Fruit fly (Drosophila melanogaster): ENCODE data around the gene obst-H.

obst-H gene

DNA sequence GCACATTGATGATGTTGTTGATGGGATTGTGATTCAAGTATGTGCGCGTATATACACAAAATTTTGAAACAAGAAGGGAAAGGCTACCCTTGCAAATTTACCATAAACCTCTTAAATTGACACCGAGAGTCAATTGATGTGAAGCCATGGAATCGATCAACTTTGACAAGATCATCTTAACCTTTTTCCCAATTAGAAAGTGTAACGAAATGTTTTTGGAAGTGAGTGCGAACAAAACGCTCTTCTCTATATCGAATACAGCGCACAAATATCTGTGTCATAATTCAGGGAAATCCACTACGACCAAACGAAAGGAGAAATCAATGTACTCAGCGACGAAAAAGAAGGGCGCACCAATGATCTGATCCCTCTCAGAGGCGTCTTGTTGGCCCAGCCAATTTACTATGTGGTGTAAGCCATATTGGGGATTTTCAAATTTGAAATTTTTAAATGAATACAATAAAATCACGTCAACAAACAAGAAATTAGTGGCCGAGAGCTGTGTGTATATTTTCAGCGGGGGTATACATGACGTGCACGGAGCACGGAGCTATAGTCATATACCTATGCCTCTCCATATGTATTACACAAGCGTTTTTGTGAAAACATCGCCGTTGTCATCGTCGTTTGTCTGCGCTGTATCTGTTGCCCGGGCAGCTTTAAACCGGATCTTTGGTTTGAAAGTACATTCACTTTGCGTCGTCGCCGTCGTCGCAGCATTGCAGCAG lies 4.5 kb upstream of the obst-H start (continued):
- TF ChIP-seq CG4328 (GFP tag; optimal IDR thresholded peaks at IDR 0.05) (peak; percentile 12), CG7839 (tag; optimal IDR thresholded peaks at IDR 0.05) (peak; percentile 26), Aef1 (GFP tag; IDR thresholded peaks at IDR 0.05) (no peak), CG11398 (GFP tag; optimal IDR thresholded peaks at IDR 0.05) (no peak), CG9817 (tag; optimal IDR thresholded peaks at IDR 0.05) (peak; percentile 28), MESR4 (GFP tag; optimal IDR thresholded peaks at IDR 0.05) (no peak), sug (tag; optimal IDR thresholded peaks at IDR 0.05) (no peak), CG3163 (GFP tag; optimal IDR thresholded peaks at IDR 0.05) (peak; percentile 16), CG3407 (GFP tag; optimal IDR thresholded peaks at IDR 0.05) (peak; percentile 11), CG11696 (GFP tag; IDR thresholded peaks at IDR 0.05) (peak; percentile 28; the same call in 1 of the 2 replicates), CG16779 (GFP tag; IDR thresholded peaks at IDR 0.05) (0 out of 2 replicates have a peak, but pooled peaks have one; percentile 3), CG18599 (GFP tag; optimal IDR thresholded peaks at IDR 0.05) (peak; percentile 35), CG4707 (GFP tag; optimal IDR thresholded peaks at IDR 0.05) (peak; percentile 24), dmrt11E (tag; optimal IDR thresholded peaks at IDR 0.05) (peak; percentile 19), CoRest (tag; optimal IDR thresholded peaks at IDR 0.05) (peak; percentile 36), Mad (GFP tag; optimal IDR thresholded peaks at IDR 0.05) (no peak), CG2116 (GFP tag; optimal IDR thresholded peaks at IDR 0.05) (no peak), Ets65A (GFP tag) (peak; percentile 85), sima (GFP tag; optimal IDR thresholded peaks at IDR 0.05) (no peak), ERR (GFP tag; optimal IDR thresholded peaks at IDR 0.05) (no peak), H15 (GFP tag; IDR thresholded peaks at IDR 0.05) (no peak), Vsx1 (GFP tag; optimal IDR thresholded peaks at IDR 0.05) (no peak), sc (optimal IDR thresholded peaks at IDR 0.05) (no peak), sc (GFP tag; optimal IDR thresholded peaks at IDR 0.05) (no peak), CG3726 (GFP tag; IDR thresholded peaks at IDR 0.05) (0 out of 3 replicates have a peak, but pooled peaks have one; percentile 58), inv (GFP tag; IDR thresholded peaks at IDR 0.05; ENCODE audit: partially characterized antibody) (no peak), CG6813 (GFP tag; optimal IDR thresholded peaks at IDR 0.05) (peak; percentile 23), HHEX (GFP tag; optimal IDR thresholded peaks at IDR 0.05) (peak; percentile 40), Eip74EF (GFP tag; optimal IDR thresholded peaks at IDR 0.05) (peak in 1 of 2 experiments; percentile 49), nmo (GFP tag; optimal IDR thresholded peaks at IDR 0.05) (peak; percentile 32), Myb (GFP tag; optimal IDR thresholded peaks at IDR 0.05) (no peak), cg (GFP tag; optimal IDR thresholded peaks at IDR 0.05) (no peak), CG6854 (GFP tag; optimal IDR thresholded peaks at IDR 0.05) (no peak), Awh (GFP tag; IDR thresholded peaks at IDR 0.05) (peak; percentile 12; the same call in 1 of the 2 replicates), HLH54F (GFP tag; optimal IDR thresholded peaks at IDR 0.05) (no peak), slbo (GFP tag; IDR thresholded peaks at IDR 0.05) (0 out of 2 replicates have a peak, but pooled peaks have one; percentile 5), CG1792 (GFP tag; optimal IDR thresholded peaks at IDR 0.05) (peak; percentile 29), cwo (GFP tag; optimal IDR thresholded peaks at IDR 0.05) (peak; percentile 5), PHDP (tag; optimal IDR thresholded peaks at IDR 0.05) (peak; percentile 33), lov (optimal IDR thresholded peaks at IDR 0.05) (no peak), lov (GFP tag; IDR thresholded peaks at IDR 0.05) (no peak), stc (GFP tag; IDR thresholded peaks at IDR 0.05) (peak; percentile 45), CG10209 (GFP tag; optimal IDR thresholded peaks at IDR 0.05) (peak; percentile 20), CG8944 (GFP tag; optimal IDR thresholded peaks at IDR 0.05) (peak; percentile 40), CG9797 (GFP tag; optimal IDR thresholded peaks at IDR 0.05) (no peak), yki (optimal IDR thresholded peaks at IDR 0.05) (no peak), gro (GFP tag; optimal IDR thresholded peaks at IDR 0.05) (no peak), Dad (GFP tag; optimal IDR thresholded peaks at IDR 0.05) (no peak), lbe (GFP tag; optimal IDR thresholded peaks at IDR 0.05) (peak; percentile 87)

Measured in whole organism, embryonic.